Worm (Caenorhabditis elegans) whole organism, L1 larva: ENCODE measurements around the gene rpac-19.

Experiments
- C04F5.9 ChIP-seq: sonication (generic microtip); optimal IDR thresholded peaks from 2 replicates; lab custom pipeline; 2016; ENCODE audit warnings: missing genetic modification characterization, missing compliant biosample characterization
- C16A3.4 ChIP-seq: fragments of 150-350 bp; optimal IDR thresholded peaks from 2 replicates; lab custom pipeline; 2014; ENCODE audit warnings: missing biosample characterization, missing genetic modification characterization
- F16B12.6 ChIP-seq: fragments of 150-350 bp; optimal IDR thresholded peaks from 2 replicates; lab custom pipeline; 2014; ENCODE audit warnings: missing biosample characterization, missing genetic modification characterization
- aly-2 ChIP-seq: fragments of 150-350 bp; optimal IDR thresholded peaks from 2 replicates; lab custom pipeline; 2014; ENCODE audit warnings: missing biosample characterization, missing genetic modification characterization
- ceh-63 ChIP-seq: fragments of 200-800 bp; sonication (Bioruptor generic); optimal IDR thresholded peaks from 2 replicates; lab custom pipeline; 2018; ENCODE audit warnings: mild to moderate bottlenecking, missing genetic modification characterization, missing compliant biosample characterization
- ceh-82 ChIP-seq, 3 experiments: fragments of 150-350 bp in 1 of 3; sonication (generic microtip) in 2 of 3; optimal IDR thresholded peaks; 2 replicates each; lab custom pipeline; 2014 to 2017; ENCODE audit warnings: missing biosample characterization in 3 of 3, missing genetic modification characterization in 3 of 3
- ces-1 ChIP-seq: fragments of 150-350 bp; optimal IDR thresholded peaks from 2 replicates; lab custom pipeline; 2014; ENCODE audit warnings: missing biosample characterization, missing genetic modification reagents, missing genetic modification characterization
- dpl-1 ChIP-seq, 3 experiments: fragments of 150-350 bp in 2 of 3; sonication (generic microtip) in 1 of 3; optimal IDR thresholded peaks; 2 replicates each; lab custom pipeline; 2014 to 2017; ENCODE audit warnings: missing biosample characterization in 3 of 3, missing genetic modification characterization in 3 of 3, missing genetic modification reagents in 3 of 3
- efl-3 ChIP-seq: fragments of 200-800 bp; sonication (Bioruptor generic); optimal IDR thresholded peaks from 2 replicates; lab custom pipeline; 2018; ENCODE audit warnings: mild to moderate bottlenecking, missing genetic modification characterization, missing compliant biosample characterization
- egl-27 ChIP-seq, 2 experiments: fragments of 150-350 bp in 1 of 2; sonication (generic microtip); optimal IDR thresholded peaks; 3 replicates each; lab custom pipeline; 2017 to 2018; ENCODE audit warnings: missing biosample characterization in 2 of 2, missing genetic modification characterization in 2 of 2, missing genetic modification reagents in 2 of 2
- elt-3 ChIP-seq, 6 experiments: fragments of 150-350 bp in 1 of 6; sonication (generic microtip); optimal IDR thresholded peaks; 2 replicates each; lab custom pipeline; 2017 to 2018; ENCODE audit warnings: missing biosample characterization in 6 of 6, missing genetic modification characterization in 6 of 6, inconsistent platforms in 1 of 6
- ets-5 ChIP-seq: fragments of 200-800 bp; sonication (Bioruptor generic); IDR thresholded peaks from 2 replicates; pipeline ENCODE4 v1.3.6; 2022; ENCODE audit warnings: missing genetic modification characterization, missing compliant biosample characterization
- fkh-10 ChIP-seq: sonication (generic microtip); optimal IDR thresholded peaks from 2 replicates; lab custom pipeline; 2017; ENCODE audit warnings: missing biosample characterization, missing genetic modification reagents, missing genetic modification characterization
- fkh-8 ChIP-seq: sonication (generic microtip); optimal IDR thresholded peaks from 2 replicates; lab custom pipeline; 2016; ENCODE audit warnings: mild to moderate bottlenecking, missing genetic modification characterization, missing compliant biosample characterization
- fos-1 ChIP-seq: fragments of 150-350 bp; optimal IDR thresholded peaks from 2 replicates; lab custom pipeline; 2014; ENCODE audit warnings: missing biosample characterization, missing genetic modification characterization
- hlh-17 ChIP-seq: fragments of 200-800 bp; sonication (Bioruptor generic); optimal IDR thresholded peaks from 2 replicates; lab custom pipeline; 2018; ENCODE audit warnings: missing genetic modification characterization, mild to moderate bottlenecking, missing compliant biosample characterization, moderate library complexity, borderline replicate concordance
- hlh-4 ChIP-seq: sonication (generic microtip); optimal IDR thresholded peaks from 2 replicates; lab custom pipeline; 2016; ENCODE audit warnings: mild to moderate bottlenecking, missing genetic modification characterization, missing compliant biosample characterization
- hpl-2 ChIP-seq: fragments of 150-350 bp; optimal IDR thresholded peaks from 2 replicates; lab custom pipeline; 2014; ENCODE audit warnings: missing biosample characterization, missing genetic modification reagents, missing genetic modification characterization
- irx-1 ChIP-seq: sonication (generic microtip); optimal IDR thresholded peaks from 2 replicates; lab custom pipeline; 2016; ENCODE audit warnings: missing genetic modification characterization, missing compliant biosample characterization
- isw-1 ChIP-seq: fragments of 200-800 bp; sonication (Bioruptor generic); IDR thresholded peaks from 2 replicates; pipeline ENCODE4 v1.3.6; 2022; ENCODE audit warnings: missing genetic modification characterization, missing compliant biosample characterization
- lin-13 ChIP-seq: fragments of 150-350 bp; optimal IDR thresholded peaks from 2 replicates; lab custom pipeline; 2014; ENCODE audit warnings: missing biosample characterization, missing genetic modification reagents, missing genetic modification characterization
- lin-14 ChIP-seq: fragments of 200-800 bp; sonication (Bioruptor generic); optimal IDR thresholded peaks from 2 replicates; lab custom pipeline; 2018; ENCODE audit warnings: mild to moderate bottlenecking, missing genetic modification characterization, moderate library complexity, missing compliant biosample characterization
- lir-3 ChIP-seq: sonication (generic microtip); optimal IDR thresholded peaks from 2 replicates; lab custom pipeline; 2016; ENCODE audit warnings: mild to moderate bottlenecking, missing genetic modification characterization, moderate library complexity, missing compliant biosample characterization; ENCODE audit not compliant: poor library complexity
- lsy-2 ChIP-seq, 2 experiments: fragments of 150-350 bp; optimal IDR thresholded peaks; 2 replicates each; lab custom pipeline; 2014; ENCODE audit warnings: missing biosample characterization in 2 of 2, missing genetic modification characterization in 2 of 2
- mdl-1 ChIP-seq, 2 experiments: fragments of 150-350 bp; optimal IDR thresholded peaks; 2 replicates each; lab custom pipeline; 2014 to 2017; ENCODE audit warnings: missing biosample characterization in 2 of 2, missing genetic modification characterization in 2 of 2, inconsistent platforms in 1 of 2
- mef-2 ChIP-seq: fragments of 150-350 bp; optimal IDR thresholded peaks from 2 replicates; lab custom pipeline; 2014; ENCODE audit warnings: missing biosample characterization, missing genetic modification characterization
- nhr-12 ChIP-seq: sonication (generic microtip); optimal IDR thresholded peaks from 2 replicates; lab custom pipeline; 2017; ENCODE audit warnings: missing biosample characterization, missing genetic modification characterization
- nhr-19 ChIP-seq: fragments of 200-800 bp; sonication (Bioruptor generic); conservative IDR thresholded peaks from 2 replicates; pipeline ENCODE4 v1.3.6; 2022; ENCODE audit warnings: missing genetic modification characterization, missing compliant biosample characterization
- nhr-20 ChIP-seq: sonication (generic microtip); optimal IDR thresholded peaks from 2 replicates; lab custom pipeline; 2016; ENCODE audit warnings: mild to moderate bottlenecking, missing genetic modification characterization, missing compliant biosample characterization
- nhr-47 ChIP-seq: sonication (generic microtip); optimal IDR thresholded peaks from 2 replicates; lab custom pipeline; 2016; ENCODE audit warnings: mild to moderate bottlenecking, missing genetic modification characterization, moderate library complexity, missing compliant biosample characterization
- nhr-71 ChIP-seq: sonication (generic microtip); optimal IDR thresholded peaks from 2 replicates; lab custom pipeline; 2016; ENCODE audit warnings: mild to moderate bottlenecking, missing genetic modification characterization, moderate library complexity, missing compliant biosample characterization
- nhr-77 ChIP-seq: fragments of 150-350 bp; optimal IDR thresholded peaks from 2 replicates; lab custom pipeline; 2014; ENCODE audit warnings: missing biosample characterization, missing genetic modification characterization
- nhr-84 ChIP-seq: sonication (generic microtip); optimal IDR thresholded peaks from 2 replicates; lab custom pipeline; 2017; ENCODE audit warnings: missing biosample characterization, missing genetic modification characterization
- nhr-85 ChIP-seq: sonication (generic microtip); peaks from one replicate; lab custom pipeline; 2016; ENCODE audit warnings: missing genetic modification characterization, inconsistent platforms, missing compliant biosample characterization
- nhr-90 ChIP-seq: sonication (generic microtip); optimal IDR thresholded peaks from 2 replicates; lab custom pipeline; 2016; ENCODE audit warnings: mild to moderate bottlenecking, missing genetic modification characterization, missing compliant biosample characterization; ENCODE audit not compliant: poor library complexity
- pag-3 ChIP-seq: sonication (generic microtip); optimal IDR thresholded peaks from 2 replicates; lab custom pipeline; 2017; ENCODE audit warnings: missing genetic modification characterization, mild to moderate bottlenecking, missing compliant biosample characterization, antibody characterized with exemption, borderline replicate concordance; ENCODE audit not compliant: insufficient read depth
- pax-3 ChIP-seq: fragments of 200-800 bp; sonication (Bioruptor generic); optimal IDR thresholded peaks from 2 replicates; lab custom pipeline; 2018; ENCODE audit warnings: mild to moderate bottlenecking, missing genetic modification characterization, moderate library complexity, missing compliant biosample characterization
- pqm-1 ChIP-seq: sonication (generic microtip); optimal IDR thresholded peaks from 3 replicates; lab custom pipeline; 2017; ENCODE audit warnings: missing biosample characterization, missing genetic modification characterization
- rnt-1 ChIP-seq: sonication (generic microtip); optimal IDR thresholded peaks from 2 replicates; lab custom pipeline; 2016; ENCODE audit warnings: mild to moderate bottlenecking, missing genetic modification characterization, moderate library complexity, missing compliant biosample characterization
- skn-1 ChIP-seq: fragments of 150-350 bp; optimal IDR thresholded peaks from 2 replicates; lab custom pipeline; 2014; ENCODE audit warnings: missing biosample characterization, missing genetic modification characterization
- snpc-4 ChIP-seq: fragments of 150-350 bp; optimal IDR thresholded peaks from 2 replicates; lab custom pipeline; 2014; ENCODE audit warnings: missing biosample characterization, missing genetic modification characterization
- snu-23 ChIP-seq: sonication (generic microtip); optimal IDR thresholded peaks from 2 replicates; lab custom pipeline; 2016; ENCODE audit warnings: missing genetic modification characterization, missing compliant biosample characterization
- sox-4 ChIP-seq: sonication (generic microtip); optimal IDR thresholded peaks from 2 replicates; lab custom pipeline; 2016; ENCODE audit warnings: missing genetic modification characterization, missing compliant biosample characterization
- sup-37 ChIP-seq: fragments of 200-800 bp; sonication (Bioruptor generic); optimal IDR thresholded peaks from 2 replicates; lab custom pipeline; 2018; ENCODE audit warnings: mild to moderate bottlenecking, missing genetic modification characterization, missing compliant biosample characterization
- swsn-7 ChIP-seq: sonication (generic microtip); optimal IDR thresholded peaks from 2 replicates; lab custom pipeline; 2016; ENCODE audit warnings: missing genetic modification characterization, missing compliant biosample characterization
- tbx-2 ChIP-seq: sonication (generic microtip); optimal IDR thresholded peaks from 2 replicates; lab custom pipeline; 2016; ENCODE audit warnings: missing genetic modification characterization, missing compliant biosample characterization
- unc-130 ChIP-seq: fragments of 150-350 bp; optimal IDR thresholded peaks from 2 replicates; lab custom pipeline; 2017; ENCODE audit warnings: missing biosample characterization, missing genetic modification characterization, inconsistent platforms
- unc-30 ChIP-seq: sonication (generic microtip); optimal IDR thresholded peaks from 2 replicates; lab custom pipeline; 2017; ENCODE audit warnings: missing biosample characterization, missing genetic modification characterization
- unc-86 ChIP-seq: sonication (generic microtip); optimal IDR thresholded peaks from 2 replicates; lab custom pipeline; 2016; ENCODE audit warnings: missing genetic modification characterization, missing compliant biosample characterization
- unc-98 ChIP-seq: fragments of 200-800 bp; sonication (Bioruptor generic); IDR thresholded peaks from 2 replicates; pipeline ENCODE4 v1.3.6; 2022; ENCODE audit warnings: missing genetic modification characterization, missing compliant biosample characterization
- xbp-1 ChIP-seq: sonication (generic microtip); optimal IDR thresholded peaks from 2 replicates; lab custom pipeline; 2016; ENCODE audit warnings: missing genetic modification characterization, missing compliant biosample characterization
- zip-4 ChIP-seq: fragments of 200-800 bp; sonication (Bioruptor generic); optimal IDR thresholded peaks from 2 replicates; lab custom pipeline; 2018; ENCODE audit warnings: mild to moderate bottlenecking, missing genetic modification characterization, moderate library complexity, missing compliant biosample characterization
- ztf-11 ChIP-seq, 2 experiments: sonication (generic microtip); optimal IDR thresholded peaks; 2 replicates each; lab custom pipeline; 2016 to 2017; ENCODE audit warnings: missing genetic modification characterization in 2 of 2, missing biosample characterization in 1 of 2, missing compliant biosample characterization in 1 of 2

The rpac-19 gene

ce11 chrIII:9666239-9666638 lies 36.6 kb upstream of the rpac-19 start:
- TF ChIP-seq nhr-77 (tag; lab: Kevin White, UChicago): no peak
- TF ChIP-seq elt-3 (tag; optimal IDR thresholded peaks at IDR 0.05; lab: Kevin White, UChicago): peak in 1 of 6 experiments; percentile 29
- no peak for TF ChIP-seq C16A3.4 (tag; lab: Kevin White, UChicago)
- TF ChIP-seq rnt-1 (tag; lab: Kevin White, UChicago): peak; percentile 32
- TF ChIP-seq hlh-17: no peak
- peak; percentile 68 for TF ChIP-seq nhr-71
- no peak for TF ChIP-seq ceh-63
- no peak for TF ChIP-seq unc-98
- TF ChIP-seq zip-4 (GFP tag; lab: Kevin White, UChicago): no peak
- TF ChIP-seq mef-2 (tag; lab: Kevin White, UChicago): no peak
- no peak for TF ChIP-seq aly-2
- TF ChIP-seq pax-3 (tag; lab: Kevin White, UChicago): no peak
- TF ChIP-seq ces-1 (GFP tag; lab: Kevin White, UChicago): no peak
- TF ChIP-seq lsy-2 (tag; optimal IDR thresholded peaks at IDR 0.05; lab: Kevin White, UChicago): peak in 1 of 2 experiments; percentile 54
- TF ChIP-seq nhr-12 (tag; lab: Kevin White, UChicago): no peak
- peak in 1 of 2 experiments; percentile 56 for TF ChIP-seq mdl-1 (tag; optimal IDR thresholded peaks at IDR 0.05; lab: Kevin White, UChicago)
- no peak for TF ChIP-seq snpc-4 (tag; lab: Kevin White, UChicago)
- TF ChIP-seq efl-3 (GFP tag; lab: Kevin White, UChicago): no peak
- no peak for TF ChIP-seq fkh-8 (tag; lab: Kevin White, UChicago)
- no peak for TF ChIP-seq unc-130 (tag; lab: Kevin White, UChicago)
- no peak for TF ChIP-seq irx-1 (tag; lab: Kevin White, UChicago)
- no peak for TF ChIP-seq nhr-84 (tag; lab: Kevin White, UChicago)
- TF ChIP-seq fkh-10 (GFP tag; lab: Kevin White, UChicago): no peak
- TF ChIP-seq nhr-20 (tag; lab: Kevin White, UChicago): peak; percentile 76
- peak; percentile 31 for TF ChIP-seq nhr-47 (tag; lab: Kevin White, UChicago)
- TF ChIP-seq dpl-1 (GFP tag; optimal IDR thresholded peaks at IDR 0.05; lab: Kevin White, UChicago): peak in 1 of 3 experiments; percentile 22
- peak; percentile 59 for TF ChIP-seq nhr-19
- peak; percentile 95 for TF ChIP-seq nhr-85 (tag; lab: Kevin White, UChicago)
- no peak for TF ChIP-seq fos-1 (tag; lab: Kevin White, UChicago)
- TF ChIP-seq lin-14 (GFP tag; lab: Kevin White, UChicago): peak; percentile 38
- no peak for TF ChIP-seq ztf-11 (tag; optimal IDR thresholded peaks at IDR 0.05; lab: Kevin White, UChicago)
- TF ChIP-seq unc-86 (tag; lab: Kevin White, UChicago): no peak
- peak; percentile 47 for TF ChIP-seq nhr-90 (tag; lab: Kevin White, UChicago)
- no peak for TF ChIP-seq ceh-82 (tag; optimal IDR thresholded peaks at IDR 0.05; lab: Kevin White, UChicago)
- no peak for TF ChIP-seq hpl-2 (GFP tag; lab: Kevin White, UChicago)
- no peak for TF ChIP-seq hlh-4 (tag; lab: Kevin White, UChicago)
- no peak for TF ChIP-seq egl-27 (tag; optimal IDR thresholded peaks at IDR 0.05; lab: Kevin White, UChicago)
- TF ChIP-seq unc-30 (tag; lab: Kevin White, UChicago): no peak
- TF ChIP-seq ets-5 (GFP tag; lab: Robert Waterston, UW): no peak
- TF ChIP-seq F16B12.6 (tag; lab: Kevin White, UChicago): no peak
- no peak for TF ChIP-seq tbx-2 (tag; lab: Kevin White, UChicago)
- no peak for TF ChIP-seq pqm-1 (tag; lab: Kevin White, UChicago)
- TF ChIP-seq isw-1: no peak
- peak; percentile 44 for TF ChIP-seq snu-23 (GFP tag; lab: Kevin White, UChicago)
- TF ChIP-seq skn-1: no peak
- no peak for TF ChIP-seq sox-4
- TF ChIP-seq pag-3 (tag; lab: Kevin White, UChicago): no peak
- TF ChIP-seq xbp-1: peak; percentile 14
- no peak for TF ChIP-seq C04F5.9 (tag; lab: Kevin White, UChicago)
- no peak for TF ChIP-seq lir-3 (tag; lab: Kevin White, UChicago)
- TF ChIP-seq lin-13: peak; percentile 55
- TF ChIP-seq swsn-7 (tag; lab: Kevin White, UChicago): no peak
- no peak for TF ChIP-seq sup-37 (GFP tag; lab: Kevin White, UChicago)
